Worm (Caenorhabditis elegans) whole organism, young adult: Measurements from ENCODE around the gene cest-28.

Experiments
- F49E8.2 ChIP-seq: sonication (generic microtip); optimal IDR thresholded peaks from 3 replicates; lab custom pipeline; 2017; ENCODE audit warnings: missing genetic modification characterization, mild to moderate bottlenecking, missing compliant biosample characterization, antibody characterized with exemption, moderate library complexity; ENCODE audit not compliant: insufficient read depth
- T07F8.4 ChIP-seq: sonication (generic microtip); optimal IDR thresholded peaks from 2 replicates; lab custom pipeline; 2016; ENCODE audit warnings: mild to moderate bottlenecking, missing genetic modification characterization, moderate library complexity, missing compliant biosample characterization
- Y95B8A.8 ChIP-seq: fragments of 200-800 bp; sonication (Bioruptor generic); IDR thresholded peaks from 2 replicates; pipeline ENCODE4 v1.3.6; 2022; ENCODE audit warnings: missing genetic modification reagents, missing genetic modification characterization, missing compliant biosample characterization
- ama-1 ChIP-seq, 3 experiments: fragments of 150-350 bp in 1 of 3; sonication (generic microtip) in 2 of 3; optimal IDR thresholded peaks; 2 replicates each; lab custom pipeline; 2014 to 2018; ENCODE audit warnings: missing biosample characterization in 2 of 3, missing genetic modification characterization in 2 of 3, missing genetic modification reagents in 2 of 3
- gei-17 ChIP-seq: fragments of 200-800 bp; sonication (Bioruptor generic); optimal IDR thresholded peaks from 2 replicates; lab custom pipeline; 2018; ENCODE audit warnings: mild to moderate bottlenecking, missing genetic modification characterization, missing compliant biosample characterization
- him-1 ChIP-seq: sonication (generic microtip); optimal IDR thresholded peaks from 2 replicates; lab custom pipeline; 2016; ENCODE audit warnings: missing genotype, missing genetic modification reagents, missing genetic modification characterization, missing compliant biosample characterization
- lag-1 ChIP-seq: fragments of 200-800 bp; sonication (Bioruptor generic); IDR thresholded peaks from 2 replicates; pipeline ENCODE4 v1.3.6; 2022; ENCODE audit warnings: missing genetic modification reagents, missing genetic modification characterization, missing compliant biosample characterization
- pha-4 ChIP-seq: fragments of 150-350 bp; sonication (generic microtip); optimal IDR thresholded peaks from 2 replicates; lab custom pipeline; 2014; ENCODE audit warnings: missing biosample characterization, missing genetic modification reagents, missing genetic modification characterization
- sdz-38 ChIP-seq: sonication (generic microtip); optimal IDR thresholded peaks from 2 replicates; lab custom pipeline; 2016; ENCODE audit warnings: missing genotype, missing genetic modification characterization, missing compliant biosample characterization
- unc-62 ChIP-seq: fragments of 150-350 bp; optimal IDR thresholded peaks from 2 replicates; lab custom pipeline; 2014; ENCODE audit warnings: missing biosample characterization, missing genetic modification reagents, missing genetic modification characterization

DNA sequence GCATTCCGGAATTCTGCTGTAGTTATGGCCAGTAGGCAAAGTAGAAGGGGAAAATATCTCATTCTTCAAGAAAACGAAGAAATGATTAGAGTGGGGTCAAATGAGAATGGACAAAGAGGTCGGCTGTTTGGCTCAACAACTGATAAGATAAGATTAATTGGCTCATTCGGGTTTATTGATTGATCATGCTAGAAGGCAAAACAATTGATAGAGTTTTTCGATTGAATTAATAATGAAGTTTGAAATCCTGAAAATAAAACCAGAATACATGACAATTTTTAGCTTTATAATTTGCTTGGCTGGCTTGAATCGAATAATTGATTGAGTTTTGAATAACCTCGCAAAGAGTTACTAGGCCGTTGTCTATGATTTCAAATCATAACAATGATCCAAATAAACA is 43.4 kb upstream of the cest-28 start, which contains the start of gene ppt-1:
- TF ChIP-seq gei-17 (GFP tag; lab: Kevin White, UChicago), result no peak
- no peak for TF ChIP-seq T07F8.4
- no peak for TF ChIP-seq F49E8.2 (tag; lab: Kevin White, UChicago)
- no peak for TF ChIP-seq lag-1
- no peak for TF ChIP-seq sdz-38 (tag; lab: Kevin White, UChicago)
- TF ChIP-seq unc-62 (GFP tag; lab: Kevin White, UChicago), result no peak
- TF ChIP-seq ama-1 (optimal IDR thresholded peaks at IDR 0.05; lab: Kevin White, UChicago), result no peak
- TF ChIP-seq ama-1 (GFP tag; optimal IDR thresholded peaks at IDR 0.05; lab: Kevin White, UChicago), result no peak
- TF ChIP-seq him-1 (tag; lab: Kevin White, UChicago), result no peak
- no peak for TF ChIP-seq pha-4 (tag; lab: Kevin White, UChicago)
- TF ChIP-seq Y95B8A.8 (GFP tag; lab: Robert Waterston, UW), result no peak
